Worm (Caenorhabditis elegans): ENCODE results near the gene F02D10.6.

DNA sequence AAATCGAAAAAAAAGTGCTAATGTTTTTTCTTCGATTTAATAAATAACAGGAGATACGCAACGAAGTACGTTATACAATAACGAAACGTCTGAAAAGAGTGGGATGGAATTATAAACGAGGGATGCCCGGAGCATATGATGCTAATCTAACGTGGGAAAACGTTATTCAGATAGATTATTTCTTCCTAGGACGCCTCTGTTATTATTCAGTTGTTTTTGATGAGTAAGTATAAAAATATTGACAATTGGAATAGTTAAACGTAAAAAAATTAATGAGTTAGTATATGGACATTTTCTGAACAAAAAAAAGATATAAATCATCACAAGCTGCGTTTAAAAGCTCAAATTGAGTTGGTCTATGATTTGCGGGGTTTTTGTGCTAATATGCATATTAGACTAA, 33.3 kb upstream of the F02D10.6 start, which contains the start of gene srd-51:
- no peak for TF ChIP-seq ceh-82 (tag; optimal IDR thresholded peaks at IDR 0.05)
- TF ChIP-seq sma-9 (GFP tag; optimal IDR thresholded peaks at IDR 0.05): no peak
- no peak for TF ChIP-seq sma-9 (tag; optimal IDR thresholded peaks at IDR 0.05)
- no peak for TF ChIP-seq nhr-12 (tag; optimal IDR thresholded peaks at IDR 0.05)
- no peak for TF ChIP-seq snpc-4 (tag; optimal IDR thresholded peaks at IDR 0.05)
- no peak for TF ChIP-seq nhr-129 (tag; optimal IDR thresholded peaks at IDR 0.05)
- TF ChIP-seq ztf-11 (tag; optimal IDR thresholded peaks at IDR 0.05): no peak
- no peak for TF ChIP-seq lin-39 (tag; optimal IDR thresholded peaks at IDR 0.05)
- no peak for TF ChIP-seq nhr-11 (tag; optimal IDR thresholded peaks at IDR 0.05)
- TF ChIP-seq Y55F3AM.14 (GFP tag; optimal IDR thresholded peaks at IDR 0.05): no peak
- TF ChIP-seq ama-1 (optimal IDR thresholded peaks at IDR 0.05): no peak
